ENCODE assay signal across 4 worm cellular contexts in the genomic region with DNA sequence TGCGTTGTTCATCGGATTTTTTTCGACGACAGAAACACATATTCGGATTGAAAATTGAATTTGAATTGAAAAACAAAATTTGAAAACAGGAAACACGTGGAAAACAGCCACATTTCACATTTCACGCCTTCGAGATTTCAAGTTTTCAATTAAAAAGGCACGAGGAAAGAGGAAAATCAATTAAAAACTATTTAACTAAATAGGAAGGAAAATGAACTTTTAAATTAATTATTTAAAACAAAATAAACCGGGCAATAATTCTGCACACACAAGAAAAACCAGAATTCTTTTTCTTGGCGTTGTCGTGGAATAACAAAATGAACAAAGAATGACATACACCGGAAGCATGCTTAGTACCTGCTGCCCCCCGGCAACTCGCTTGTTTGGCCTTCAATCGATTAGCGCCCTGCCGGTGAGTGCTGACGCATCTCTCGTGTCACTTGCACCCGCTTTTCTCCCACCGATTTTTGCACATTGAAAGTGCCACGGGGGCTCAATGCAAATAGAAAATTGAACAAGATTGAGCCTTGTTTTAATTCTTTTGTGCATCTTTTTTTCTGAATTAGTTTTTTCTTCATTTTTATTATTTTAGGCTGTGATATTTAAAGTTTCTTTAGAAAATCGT.
TF ChIP-seq lines count a peak whose summit lies in the region.

A gene (minus strand): TSS at position 51 of the 625 bp plus-strand sequence.

TF ChIP-seq in whole organism, L2 larva, 48 proteins besides CTCF, POLR2A, EP300 and RAD21 (continues in another document):
- TF ChIP-seq nhr-21 (tag; optimal IDR thresholded peaks at IDR 0.05; lab: Kevin White, UChicago) (peak; percentile 62), elt-1 (tag; optimal IDR thresholded peaks at IDR 0.05; lab: Kevin White, UChicago) (no peak), lsy-2 (tag; optimal IDR thresholded peaks at IDR 0.05; lab: Kevin White, UChicago) (peak; percentile 68 to 87), Y55F3AM.14 (GFP tag; optimal IDR thresholded peaks at IDR 0.05; lab: Kevin White, UChicago) (no peak), snpc-4 (tag; optimal IDR thresholded peaks at IDR 0.05; lab: Kevin White, UChicago) (peak; percentile 72), lin-11 (tag; optimal IDR thresholded peaks at IDR 0.05; lab: Kevin White, UChicago) (peak; percentile 59), lin-13 (GFP tag; optimal IDR thresholded peaks at IDR 0.05; lab: Kevin White, UChicago) (peak; percentile 84), egl-27 (tag; optimal IDR thresholded peaks at IDR 0.05; lab: Kevin White, UChicago) (peak; percentile 42), C34F6.9 (tag; optimal IDR thresholded peaks at IDR 0.05; lab: Kevin White, UChicago) (peak; percentile 84), zag-1 (tag; optimal IDR thresholded peaks at IDR 0.05; lab: Kevin White, UChicago) (peak; percentile 4), sma-3 (GFP tag; optimal IDR thresholded peaks at IDR 0.05; lab: Kevin White, UChicago) (peak; percentile 64), mdl-1 (tag; optimal IDR thresholded peaks at IDR 0.05; lab: Kevin White, UChicago) (peak in 1 of 2 experiments; percentile 32), fos-1 (tag; optimal IDR thresholded peaks at IDR 0.05; lab: Kevin White, UChicago) (peak; percentile 54), mbf-1 (tag; optimal IDR thresholded peaks at IDR 0.05; lab: Kevin White, UChicago) (no peak), nhr-237 (tag; optimal IDR thresholded peaks at IDR 0.05; lab: Kevin White, UChicago) (no peak), nhr-77 (tag; optimal IDR thresholded peaks at IDR 0.05; lab: Kevin White, UChicago) (no peak), ZK546.5 (tag; optimal IDR thresholded peaks at IDR 0.05; lab: Kevin White, UChicago) (no peak), unc-55 (GFP tag; optimal IDR thresholded peaks at IDR 0.05; lab: Kevin White, UChicago) (peak; percentile 89), mab-5 (tag; optimal IDR thresholded peaks at IDR 0.05; lab: Kevin White, UChicago) (peak; percentile 68), nhr-25 (tag; optimal IDR thresholded peaks at IDR 0.05; lab: Kevin White, UChicago) (peak; percentile 84), F13H6.1 (tag; optimal IDR thresholded peaks at IDR 0.05; lab: Kevin White, UChicago) (peak; percentile 85)

TF ChIP-seq in whole organism, L4 larva, 104 proteins besides CTCF, POLR2A, EP300 and RAD21 (continues in another document):
- no peak for TF ChIP-seq F49E8.2 (tag; optimal IDR thresholded peaks at IDR 0.05; lab: Kevin White, UChicago; ENCODE audit: borderline replicate concordance)
- no peak for TF ChIP-seq dmd-9 (GFP tag; IDR thresholded peaks at IDR 0.05; lab: Robert Waterston, UW)
- no peak for TF ChIP-seq ztf-11 (tag; optimal IDR thresholded peaks at IDR 0.05; lab: Kevin White, UChicago)
- no peak for TF ChIP-seq cey-2 (tag; optimal IDR thresholded peaks at IDR 0.05; lab: Kevin White, UChicago; ENCODE audit: borderline replicate concordance, insufficient read depth)
- TF ChIP-seq daf-16 (GFP tag; optimal IDR thresholded peaks at IDR 0.05; lab: Kevin White, UChicago), result no peak
- peak; percentile 53 for TF ChIP-seq daf-16 (tag; optimal IDR thresholded peaks at IDR 0.05; lab: Kevin White, UChicago)
- TF ChIP-seq lir-3 (tag; optimal IDR thresholded peaks at IDR 0.05; lab: Kevin White, UChicago), result no peak
- no peak for TF ChIP-seq mdt-29 (GFP tag; IDR thresholded peaks at IDR 0.05; lab: Robert Waterston, UW)
- TF ChIP-seq R02D3.7 (tag; optimal IDR thresholded peaks at IDR 0.05; lab: Kevin White, UChicago), result no peak
- no peak for TF ChIP-seq attf-4 (tag; optimal IDR thresholded peaks at IDR 0.05; lab: Kevin White, UChicago)
- no peak for TF ChIP-seq madf-5 (GFP tag; IDR thresholded peaks at IDR 0.05; lab: Robert Waterston, UW)
- TF ChIP-seq daf-8 (GFP tag; IDR thresholded peaks at IDR 0.05; lab: Robert Waterston, UW), result no peak
- peak; percentile 66 for TF ChIP-seq fkh-10 (GFP tag; optimal IDR thresholded peaks at IDR 0.05; lab: Kevin White, UChicago)
- TF ChIP-seq ZK337.2 (GFP tag; IDR thresholded peaks at IDR 0.05; lab: Robert Waterston, UW), result no peak
- TF ChIP-seq daf-19 (GFP tag; conservative IDR thresholded peaks at IDR 0.05; lab: Robert Waterston, UW), result no peak
- TF ChIP-seq unc-62 (GFP tag; optimal IDR thresholded peaks at IDR 0.05 in 1 of 2; lab: Kevin White, UChicago), result peak in 1 of 2 experiments; percentile 99
- TF ChIP-seq unc-62 (tag; optimal IDR thresholded peaks at IDR 0.05; lab: Kevin White, UChicago), result no peak
- peak; percentile 32 for TF ChIP-seq spr-1 (tag; optimal IDR thresholded peaks at IDR 0.05; lab: Kevin White, UChicago)
- no peak for TF ChIP-seq lin-15B (tag; optimal IDR thresholded peaks at IDR 0.05; lab: Kevin White, UChicago)
- no peak for TF ChIP-seq unc-39 (tag; optimal IDR thresholded peaks at IDR 0.05; lab: Kevin White, UChicago)
- TF ChIP-seq ceh-28 (tag; optimal IDR thresholded peaks at IDR 0.05; lab: Kevin White, UChicago), result peak; percentile 73
- TF ChIP-seq fos-1 (tag; optimal IDR thresholded peaks at IDR 0.05; lab: Kevin White, UChicago), result no peak

TF ChIP-seq in whole organism, late embryonic, 69 proteins besides CTCF, POLR2A, EP300 and RAD21 (continues in another document):
- TF ChIP-seq pax-1 (tag; optimal IDR thresholded peaks at IDR 0.05; lab: Kevin White, UChicago) (no peak), ceh-48 (tag; optimal IDR thresholded peaks at IDR 0.05; lab: Kevin White, UChicago) (peak; percentile 83), dve-1 (tag; optimal IDR thresholded peaks at IDR 0.05; lab: Kevin White, UChicago) (peak; percentile 61), nhr-11 (tag; optimal IDR thresholded peaks at IDR 0.05; lab: Kevin White, UChicago) (no peak), F13H6.1 (tag; optimal IDR thresholded peaks at IDR 0.05; lab: Kevin White, UChicago) (peak; percentile 66), C38D4.7 (GFP tag; optimal IDR thresholded peaks at IDR 0.05; lab: Kevin White, UChicago) (peak; percentile 28), sox-4 (tag; optimal IDR thresholded peaks at IDR 0.05; lab: Kevin White, UChicago) (peak; percentile 38), ceh-30 (tag; optimal IDR thresholded peaks at IDR 0.05; lab: Kevin White, UChicago) (no peak), ceh-2 (tag; optimal IDR thresholded peaks at IDR 0.05; lab: Kevin White, UChicago) (peak; percentile 59), ref-2 (tag; optimal IDR thresholded peaks at IDR 0.05; lab: Kevin White, UChicago) (peak; percentile 82), pqm-1 (tag; optimal IDR thresholded peaks at IDR 0.05; lab: Kevin White, UChicago) (peak; percentile 17), ztf-16 (tag; optimal IDR thresholded peaks at IDR 0.05; lab: Kevin White, UChicago) (peak; percentile 12), ceh-31 (tag; optimal IDR thresholded peaks at IDR 0.05; lab: Kevin White, UChicago) (peak; percentile 82), fkh-10 (GFP tag; optimal IDR thresholded peaks at IDR 0.05; lab: Kevin White, UChicago) (peak; percentile 8), C08G9.2 (tag; optimal IDR thresholded peaks at IDR 0.05; lab: Kevin White, UChicago) (peak; percentile 2), hlh-30 (tag; optimal IDR thresholded peaks at IDR 0.05; lab: Kevin White, UChicago; ENCODE audit: insufficient read depth) (peak; percentile 54), ets-4 (tag; optimal IDR thresholded peaks at IDR 0.05; lab: Kevin White, UChicago) (peak; percentile 39), hlh-15 (tag; optimal IDR thresholded peaks at IDR 0.05; lab: Kevin White, UChicago) (peak; percentile 11), ceh-34 (tag; optimal IDR thresholded peaks at IDR 0.05; lab: Kevin White, UChicago) (peak; percentile 63), syd-9 (tag; optimal IDR thresholded peaks at IDR 0.05; lab: Kevin White, UChicago) (peak; percentile 40), pat-9 (tag; optimal IDR thresholded peaks at IDR 0.05; lab: Kevin White, UChicago) (peak; percentile 39), elt-4 (tag; optimal IDR thresholded peaks at IDR 0.05; lab: Kevin White, UChicago) (no peak), gmeb-2 (tag; optimal IDR thresholded peaks at IDR 0.05; lab: Kevin White, UChicago) (peak; percentile 11), ahr-1 (tag; optimal IDR thresholded peaks at IDR 0.05; lab: Kevin White, UChicago) (no peak)

TF ChIP-seq in whole organism, mixed stage, embryonic, 35 proteins besides CTCF, POLR2A, EP300 and RAD21 (continues in another document):
- TF ChIP-seq lsy-2 (tag; optimal IDR thresholded peaks at IDR 0.05; lab: Kevin White, UChicago), result peak; percentile 71
- TF ChIP-seq ceh-83 (GFP tag; optimal IDR thresholded peaks at IDR 0.05; lab: Kevin White, UChicago), result no peak
- peak; percentile 34 for TF ChIP-seq ces-1 (GFP tag; optimal IDR thresholded peaks at IDR 0.05; lab: Kevin White, UChicago)
- peak; percentile 11 for TF ChIP-seq unc-62 (GFP tag; optimal IDR thresholded peaks at IDR 0.05; lab: Kevin White, UChicago)
- TF ChIP-seq cnd-1 (tag; optimal IDR thresholded peaks at IDR 0.05; lab: Kevin White, UChicago), result peak; percentile 66
- TF ChIP-seq blmp-1 (tag; optimal IDR thresholded peaks at IDR 0.05; lab: Kevin White, UChicago), result no peak
- TF ChIP-seq hlh-1 (tag; optimal IDR thresholded peaks at IDR 0.05; lab: Kevin White, UChicago), result peak; percentile 8
- TF ChIP-seq unc-120 (tag; optimal IDR thresholded peaks at IDR 0.05; lab: Kevin White, UChicago; ENCODE audit: poor library complexity, severe bottlenecking), result peak; percentile 83
- TF ChIP-seq mab-5 (tag; optimal IDR thresholded peaks at IDR 0.05; lab: Kevin White, UChicago), result no peak
- TF ChIP-seq pha-4 (tag; optimal IDR thresholded peaks at IDR 0.05; lab: Kevin White, UChicago), result peak; percentile 76
- peak; percentile 5 for TF ChIP-seq nhr-76 (tag; optimal IDR thresholded peaks at IDR 0.05; lab: Kevin White, UChicago)
- TF ChIP-seq unc-39 (tag; optimal IDR thresholded peaks at IDR 0.05; lab: Kevin White, UChicago), result no peak
- TF ChIP-seq nhr-28 (tag; optimal IDR thresholded peaks at IDR 0.05; lab: Kevin White, UChicago), result no peak
- TF ChIP-seq ceh-43 (GFP tag; optimal IDR thresholded peaks at IDR 0.05; lab: Kevin White, UChicago), result peak; percentile 74
- no peak for TF ChIP-seq ztf-11 (tag; optimal IDR thresholded peaks at IDR 0.05; lab: Kevin White, UChicago)
- TF ChIP-seq sem-2 (GFP tag; optimal IDR thresholded peaks at IDR 0.05; lab: Kevin White, UChicago), result peak; percentile 3
- no peak for TF ChIP-seq elt-1 (tag; optimal IDR thresholded peaks at IDR 0.05; lab: Kevin White, UChicago; ENCODE audit: borderline replicate concordance, insufficient read depth)
- TF ChIP-seq ceh-39 (tag; optimal IDR thresholded peaks at IDR 0.05; lab: Kevin White, UChicago), result peak; percentile 34
- TF ChIP-seq sptf-1 (tag; optimal IDR thresholded peaks at IDR 0.05; lab: Kevin White, UChicago), result peak; percentile 78
- TF ChIP-seq nhr-237 (tag; optimal IDR thresholded peaks at IDR 0.05; lab: Kevin White, UChicago), result peak; percentile 67
- peak; percentile 74 for TF ChIP-seq M03D4.4 (tag; optimal IDR thresholded peaks at IDR 0.05; lab: Kevin White, UChicago)
- peak; percentile 3 for TF ChIP-seq tbx-8 (GFP tag; optimal IDR thresholded peaks at IDR 0.05; lab: Kevin White, UChicago)
- peak; percentile 86 for TF ChIP-seq lin-13 (tag; optimal IDR thresholded peaks at IDR 0.05; lab: Kevin White, UChicago)
- TF ChIP-seq mep-1 (tag; optimal IDR thresholded peaks at IDR 0.05; lab: Kevin White, UChicago), result peak; percentile 83
- TF ChIP-seq mls-2 (tag; optimal IDR thresholded peaks at IDR 0.05; lab: Kevin White, UChicago), result peak; percentile 69
- peak; percentile 92 for TF ChIP-seq ham-2 (GFP tag; optimal IDR thresholded peaks at IDR 0.05; lab: Kevin White, UChicago)
